Worm (Caenorhabditis elegans) whole organism, young adult: ENCODE measurements around the gene eif-1.A.

Source experiments
- B0261.1 ChIP-seq: sonication (generic microtip); optimal IDR thresholded peaks from 2 replicates; lab custom pipeline; 2016; ENCODE audit warnings: mild to moderate bottlenecking, missing genetic modification characterization, moderate library complexity, missing compliant biosample characterization
- C06A6.2 ChIP-seq: fragments of 200-800 bp; sonication (Bioruptor generic); conservative IDR thresholded peaks from 2 replicates; pipeline ENCODE4 v1.3.6; 2022; ENCODE audit warnings: missing genetic modification characterization, missing compliant biosample characterization
- C17E4.6 ChIP-seq: fragments of 200-800 bp; sonication (Bioruptor generic); IDR thresholded peaks from 2 replicates; pipeline ENCODE4 v1.3.6; 2022; ENCODE audit warnings: missing genetic modification reagents, missing genetic modification characterization, missing compliant biosample characterization
- F37B4.10 ChIP-seq: fragments of 200-800 bp; sonication (Bioruptor generic); IDR thresholded peaks from 2 replicates; pipeline ENCODE4 v1.3.6; 2022; ENCODE audit warnings: missing genetic modification characterization, missing compliant biosample characterization
- F49E8.2 ChIP-seq: sonication (generic microtip); optimal IDR thresholded peaks from 3 replicates; lab custom pipeline; 2017; ENCODE audit warnings: missing genetic modification characterization, mild to moderate bottlenecking, missing compliant biosample characterization, antibody characterized with exemption, moderate library complexity; ENCODE audit not compliant: insufficient read depth
- F55B11.4 ChIP-seq: sonication (generic microtip); optimal IDR thresholded peaks from 2 replicates; lab custom pipeline; 2016; ENCODE audit warnings: missing compliant biosample characterization, missing genetic modification characterization, borderline replicate concordance; ENCODE audit not compliant: insufficient read depth
- F57A8.1 ChIP-seq: fragments of 200-800 bp; sonication (Bioruptor generic); optimal IDR thresholded peaks from 2 replicates; lab custom pipeline; 2018; ENCODE audit warnings: mild to moderate bottlenecking, missing genetic modification characterization, moderate library complexity, missing compliant biosample characterization
- F57C9.4 ChIP-seq: sonication (generic microtip); optimal IDR thresholded peaks from 2 replicates; lab custom pipeline; 2017; ENCODE audit warnings: mild to moderate bottlenecking, missing genetic modification characterization, missing compliant biosample characterization
- K11D2.4 ChIP-seq: fragments of 200-800 bp; sonication (Bioruptor generic); IDR thresholded peaks from 2 replicates; pipeline ENCODE4 v1.3.6; 2022; ENCODE audit warnings: missing genetic modification reagents, missing genetic modification characterization, missing compliant biosample characterization
- K12H6.12 ChIP-seq: fragments of 200-800 bp; sonication (Bioruptor generic); optimal IDR thresholded peaks from 2 replicates; lab custom pipeline; 2018; ENCODE audit warnings: mild to moderate bottlenecking, missing genetic modification characterization, missing compliant biosample characterization
- T26A5.8 ChIP-seq: sonication (generic microtip); optimal IDR thresholded peaks from 2 replicates; lab custom pipeline; 2016; ENCODE audit warnings: missing genetic modification characterization, missing compliant biosample characterization
- Y53F4B.3 ChIP-seq: fragments of 200-800 bp; sonication (Bioruptor generic); IDR thresholded peaks from 2 replicates; pipeline ENCODE4 v1.3.6; 2022; ENCODE audit warnings: missing genetic modification reagents, missing genetic modification characterization, missing compliant biosample characterization
- Y53G8AR.9 ChIP-seq: fragments of 200-800 bp; sonication (Bioruptor generic); conservative IDR thresholded peaks from 2 replicates; pipeline ENCODE4 v1.3.6; 2022; ENCODE audit warnings: missing genetic modification reagents, missing genetic modification characterization, missing compliant biosample characterization
- Y95B8A.8 ChIP-seq: fragments of 200-800 bp; sonication (Bioruptor generic); IDR thresholded peaks from 2 replicates; pipeline ENCODE4 v1.3.6; 2022; ENCODE audit warnings: missing genetic modification reagents, missing genetic modification characterization, missing compliant biosample characterization
- akir-1 ChIP-seq: fragments of 200-800 bp; sonication (Bioruptor generic); optimal IDR thresholded peaks from 2 replicates; lab custom pipeline; 2018; ENCODE audit warnings: mild to moderate bottlenecking, missing genetic modification characterization, moderate library complexity, missing compliant biosample characterization
- aptf-2 ChIP-seq: fragments of 200-800 bp; sonication (Bioruptor generic); conservative IDR thresholded peaks from 2 replicates; pipeline ENCODE4 v1.3.6; 2022; ENCODE audit warnings: missing genetic modification reagents, missing genetic modification characterization, missing compliant biosample characterization
- athp-1 ChIP-seq: sonication (generic microtip); optimal IDR thresholded peaks from 2 replicates; lab custom pipeline; 2017; ENCODE audit warnings: mild to moderate bottlenecking, missing genetic modification characterization, missing compliant biosample characterization
- attf-3 ChIP-seq: fragments of 200-800 bp; sonication (Bioruptor generic); conservative IDR thresholded peaks from 2 replicates; pipeline ENCODE4 v1.3.6; 2022; ENCODE audit warnings: missing genetic modification reagents, missing genetic modification characterization, missing compliant biosample characterization
- cebp-2 ChIP-seq: fragments of 200-800 bp; sonication (Bioruptor generic); IDR thresholded peaks from 2 replicates; pipeline ENCODE4 v1.3.6; 2022; ENCODE audit warnings: missing genetic modification characterization, missing compliant biosample characterization
- ceh-58 ChIP-seq: fragments of 200-800 bp; sonication (Bioruptor generic); IDR thresholded peaks from 2 replicates; pipeline ENCODE4 v1.3.6; 2022; ENCODE audit warnings: missing genetic modification characterization, missing compliant biosample characterization
- ceh-79 ChIP-seq: sonication (generic microtip); optimal IDR thresholded peaks from 2 replicates; lab custom pipeline; 2017; ENCODE audit warnings: mild to moderate bottlenecking, missing genetic modification characterization, missing compliant biosample characterization
- dox-1 ChIP-seq: fragments of 200-800 bp; sonication (Bioruptor generic); IDR thresholded peaks from 2 replicates; pipeline ENCODE4 v1.3.6; 2022; ENCODE audit warnings: missing genetic modification reagents, missing genetic modification characterization, missing compliant biosample characterization
- egl-18 ChIP-seq: fragments of 200-800 bp; sonication (Bioruptor generic); IDR thresholded peaks from 2 replicates; pipeline ENCODE4 v1.3.6; 2022; ENCODE audit warnings: missing genetic modification reagents, missing genetic modification characterization, missing compliant biosample characterization
- fkh-3 ChIP-seq: sonication (generic microtip); optimal IDR thresholded peaks from 2 replicates; lab custom pipeline; 2016; ENCODE audit warnings: mild to moderate bottlenecking, missing genetic modification characterization, missing compliant biosample characterization
- him-1 ChIP-seq: sonication (generic microtip); optimal IDR thresholded peaks from 2 replicates; lab custom pipeline; 2016; ENCODE audit warnings: missing genotype, missing genetic modification reagents, missing genetic modification characterization, missing compliant biosample characterization
- hlh-12 ChIP-seq: sonication (generic microtip); optimal IDR thresholded peaks from 2 replicates; lab custom pipeline; 2016; ENCODE audit warnings: missing genetic modification characterization, missing compliant biosample characterization
- hlh-26 ChIP-seq: fragments of 200-800 bp; sonication (Bioruptor generic); conservative IDR thresholded peaks from 2 replicates; pipeline ENCODE4 v1.3.6; 2022; ENCODE audit warnings: missing genetic modification reagents, missing genetic modification characterization, missing compliant biosample characterization
- hrde-1 ChIP-seq: sonication (generic microtip); optimal IDR thresholded peaks from 2 replicates; lab custom pipeline; 2016; ENCODE audit warnings: missing genetic modification characterization, mild to moderate bottlenecking, missing compliant biosample characterization, moderate library complexity, missing genotype, missing genetic modification reagents, borderline replicate concordance
- hsf-1 ChIP-seq: fragments of 200-800 bp; sonication (Bioruptor generic); IDR thresholded peaks from 2 replicates; pipeline ENCODE4 v1.3.6; 2022; ENCODE audit warnings: missing genetic modification reagents, missing genetic modification characterization, missing compliant biosample characterization
- lir-1 ChIP-seq: fragments of 200-800 bp; sonication (Bioruptor generic); conservative IDR thresholded peaks from 2 replicates; pipeline ENCODE4 v1.3.6; 2022; ENCODE audit warnings: missing genetic modification reagents, missing genetic modification characterization, missing compliant biosample characterization
- lsl-1 ChIP-seq: fragments of 200-800 bp; sonication (Bioruptor generic); optimal IDR thresholded peaks from 2 replicates; lab custom pipeline; 2018; ENCODE audit warnings: mild to moderate bottlenecking, missing genetic modification characterization, moderate library complexity, missing compliant biosample characterization
- lsy-27 ChIP-seq: sonication (generic microtip); optimal IDR thresholded peaks from 2 replicates; lab custom pipeline; 2017; ENCODE audit warnings: missing genetic modification characterization, mild to moderate bottlenecking, missing compliant biosample characterization, antibody characterized with exemption, missing genotype, borderline replicate concordance; ENCODE audit not compliant: insufficient read depth
- madf-10 ChIP-seq: sonication (generic microtip); optimal IDR thresholded peaks from 2 replicates; lab custom pipeline; 2016; ENCODE audit warnings: mild to moderate bottlenecking, missing genetic modification characterization, missing compliant biosample characterization
- nfya-1 ChIP-seq: sonication (generic microtip); optimal IDR thresholded peaks from 2 replicates; lab custom pipeline; 2017; ENCODE audit warnings: antibody characterized with exemption, missing compliant biosample characterization, missing genetic modification characterization, borderline replicate concordance; ENCODE audit not compliant: insufficient read depth
- nfya-2 ChIP-seq: fragments of 200-800 bp; sonication (Bioruptor generic); IDR thresholded peaks from 2 replicates; pipeline ENCODE4 v1.3.6; 2022; ENCODE audit warnings: missing genetic modification reagents, missing genetic modification characterization, missing compliant biosample characterization
- pbrm-1 ChIP-seq: fragments of 200-800 bp; sonication (Bioruptor generic); IDR thresholded peaks from 2 replicates; pipeline ENCODE4 v1.3.6; 2022; ENCODE audit warnings: missing genetic modification reagents, missing genetic modification characterization, missing compliant biosample characterization
- pha-4 ChIP-seq: fragments of 150-350 bp; sonication (generic microtip); optimal IDR thresholded peaks from 2 replicates; lab custom pipeline; 2014; ENCODE audit warnings: missing biosample characterization, missing genetic modification reagents, missing genetic modification characterization
- rpc-1 ChIP-seq, 2 experiments: fragments of 150-350 bp in 1 of 2; sonication (generic microtip) in 1 of 2; optimal IDR thresholded peaks; 2 replicates each; lab custom pipeline; 2014 to 2018; ENCODE audit warnings: missing biosample characterization in 1 of 2, missing genetic modification characterization in 1 of 2, missing genetic modification reagents in 1 of 2, missing genotype in 1 of 2
- snpc-1.3 ChIP-seq: sonication (generic microtip); optimal IDR thresholded peaks from 2 replicates; lab custom pipeline; 2017; ENCODE audit warnings: missing genetic modification characterization, mild to moderate bottlenecking, missing compliant biosample characterization, antibody characterized with exemption, moderate library complexity, missing genotype, missing genetic modification reagents; ENCODE audit not compliant: insufficient read depth
- snpc-3.4 ChIP-seq: sonication (generic microtip); optimal IDR thresholded peaks from 2 replicates; lab custom pipeline; 2017; ENCODE audit warnings: missing genetic modification characterization, mild to moderate bottlenecking, missing compliant biosample characterization, antibody characterized with exemption, moderate library complexity, missing genotype, missing genetic modification reagents
- snpc-4 ChIP-seq, 5 experiments: fragments of 150-350 bp in 1 of 5; sonication (generic microtip) in 4 of 5; optimal IDR thresholded peaks; 2 replicates each; lab custom pipeline; 2014 to 2018; ENCODE audit warnings: missing genetic modification characterization in 5 of 5, missing biosample characterization in 3 of 5, antibody characterized with exemption in 2 of 5, mild to moderate bottlenecking in 2 of 5, missing compliant biosample characterization in 2 of 5, missing genotype in 2 of 5, moderate library complexity in 2 of 5, missing genetic modification reagents in 1 of 5
- unc-130 ChIP-seq: sonication (generic microtip); optimal IDR thresholded peaks from 2 replicates; lab custom pipeline; 2016; ENCODE audit warnings: missing genetic modification reagents, missing genetic modification characterization, missing compliant biosample characterization
- xnd-1 ChIP-seq: sonication (generic microtip); optimal IDR thresholded peaks from 2 replicates; lab custom pipeline; 2016; ENCODE audit warnings: missing genotype, missing genetic modification reagents, missing genetic modification characterization, missing compliant biosample characterization
- zfh-2 ChIP-seq: fragments of 200-800 bp; sonication (Bioruptor generic); conservative IDR thresholded peaks from 2 replicates; pipeline ENCODE4 v1.3.6; 2022; ENCODE audit warnings: missing genetic modification reagents, missing genetic modification characterization, missing compliant biosample characterization
- ztf-22 ChIP-seq: fragments of 200-800 bp; sonication (Bioruptor generic); optimal IDR thresholded peaks from 2 replicates; lab custom pipeline; 2018; ENCODE audit warnings: mild to moderate bottlenecking, missing genetic modification characterization, moderate library complexity, missing compliant biosample characterization
- ztf-28 ChIP-seq: fragments of 200-800 bp; sonication (Bioruptor generic); IDR thresholded peaks from 2 replicates; pipeline ENCODE4 v1.3.6; 2022; ENCODE audit warnings: missing genetic modification reagents, missing genetic modification characterization, missing compliant biosample characterization
- ztf-3 ChIP-seq: fragments of 200-800 bp; sonication (Bioruptor generic); optimal IDR thresholded peaks from 2 replicates; lab custom pipeline; 2018; ENCODE audit warnings: mild to moderate bottlenecking, missing genetic modification characterization, missing compliant biosample characterization

The eif-1.A gene

ce11 chrIV:4811863-4812262 lies 1.1 kb downstream of the eif-1.A start, which contains the start of gene srw-95 (continued):
- TF ChIP-seq nfya-1 (tag; lab: Kevin White, UChicago) (no peak), C06A6.2 (no peak), snpc-3.4 (peak; percentile 24), ztf-22 (GFP tag; lab: Kevin White, UChicago) (no peak), snpc-4 (GFP tag; optimal IDR thresholded peaks at IDR 0.05; lab: Kevin White, UChicago) (no peak), snpc-4 (tag; optimal IDR thresholded peaks at IDR 0.05; lab: Kevin White, UChicago) (peak in 2 of 4 experiments; percentile 51 to 81), lsy-27 (tag; lab: Kevin White, UChicago) (no peak), him-1 (no peak), Y53F4B.3 (GFP tag; lab: Robert Waterston, UW) (no peak), rpc-1 (optimal IDR thresholded peaks at IDR 0.05; lab: Kevin White, UChicago) (no peak), rpc-1 (tag; optimal IDR thresholded peaks at IDR 0.05; lab: Kevin White, UChicago) (no peak), lsl-1 (GFP tag; lab: Kevin White, UChicago) (no peak), hsf-1 (GFP tag; lab: Robert Waterston, UW) (no peak), hlh-12 (tag; lab: Kevin White, UChicago) (no peak), xnd-1 (tag; lab: Kevin White, UChicago) (no peak), dox-1 (no peak), akir-1 (GFP tag; lab: Kevin White, UChicago) (no peak), fkh-3 (no peak), zfh-2 (no peak), F57C9.4 (no peak), ztf-3 (no peak), F37B4.10 (GFP tag; lab: Robert Waterston, UW) (no peak), Y95B8A.8 (GFP tag; lab: Robert Waterston, UW) (no peak), snpc-1.3 (tag; lab: Kevin White, UChicago) (peak; percentile 19), F57A8.1 (GFP tag; lab: Kevin White, UChicago) (no peak), lir-1 (no peak), attf-3 (GFP tag; lab: Robert Waterston, UW) (no peak), F55B11.4 (tag; lab: Kevin White, UChicago) (no peak), K11D2.4 (no peak), unc-130 (GFP tag; lab: Kevin White, UChicago) (peak; percentile 5), cebp-2 (no peak), C17E4.6 (no peak), pbrm-1 (GFP tag; lab: Robert Waterston, UW) (no peak), nfya-2 (GFP tag; lab: Robert Waterston, UW) (no peak), T26A5.8 (no peak), hrde-1 (tag; lab: Kevin White, UChicago) (peak; percentile 53), egl-18 (GFP tag; lab: Robert Waterston, UW) (no peak), ztf-28 (GFP tag; lab: Robert Waterston, UW) (no peak), K12H6.12 (no peak), ceh-58 (GFP tag; lab: Robert Waterston, UW) (no peak), ceh-79 (no peak), B0261.1 (tag; lab: Kevin White, UChicago) (no peak), pha-4 (no peak), athp-1 (tag; lab: Kevin White, UChicago) (no peak), hlh-26 (no peak), F49E8.2 (tag; lab: Kevin White, UChicago) (peak; percentile 59), madf-10 (tag; lab: Kevin White, UChicago) (no peak), aptf-2 (GFP tag; lab: Robert Waterston, UW) (no peak), Y53G8AR.9 (GFP tag; lab: Robert Waterston, UW) (no peak)
